Worm (Caenorhabditis elegans) whole organism, young adult: ENCODE data around the gene F37A4.4.

ENCODE experiments used
- B0019.2 ChIP-seq: fragments of 200-800 bp; sonication (Bioruptor generic); conservative IDR thresholded peaks from 2 replicates; pipeline ENCODE4 v1.3.6; 2022; ENCODE audit warnings: missing genetic modification reagents, missing genetic modification characterization, missing compliant biosample characterization
- B0336.3 ChIP-seq: fragments of 200-800 bp; sonication (Bioruptor generic); IDR thresholded peaks from 2 replicates; pipeline ENCODE4 v1.3.6; 2022; ENCODE audit warnings: missing genetic modification characterization, missing compliant biosample characterization
- C17E4.6 ChIP-seq: fragments of 200-800 bp; sonication (Bioruptor generic); IDR thresholded peaks from 2 replicates; pipeline ENCODE4 v1.3.6; 2022; ENCODE audit warnings: missing genetic modification reagents, missing genetic modification characterization, missing compliant biosample characterization
- F49E8.2 ChIP-seq: sonication (generic microtip); optimal IDR thresholded peaks from 3 replicates; lab custom pipeline; 2017; ENCODE audit warnings: missing genetic modification characterization, mild to moderate bottlenecking, missing compliant biosample characterization, antibody characterized with exemption, moderate library complexity; ENCODE audit not compliant: insufficient read depth
- F52B5.7 ChIP-seq: sonication (generic microtip); optimal IDR thresholded peaks from 2 replicates; lab custom pipeline; 2016; ENCODE audit warnings: mild to moderate bottlenecking, missing genetic modification characterization, missing compliant biosample characterization
- F57A8.1 ChIP-seq: fragments of 200-800 bp; sonication (Bioruptor generic); optimal IDR thresholded peaks from 2 replicates; lab custom pipeline; 2018; ENCODE audit warnings: mild to moderate bottlenecking, missing genetic modification characterization, moderate library complexity, missing compliant biosample characterization
- T26A5.8 ChIP-seq: sonication (generic microtip); optimal IDR thresholded peaks from 2 replicates; lab custom pipeline; 2016; ENCODE audit warnings: missing genetic modification characterization, missing compliant biosample characterization
- Y67H2A.10 ChIP-seq: fragments of 200-800 bp; sonication (Bioruptor generic); conservative IDR thresholded peaks from 2 replicates; pipeline ENCODE4 v1.3.6; 2022; ENCODE audit warnings: missing genetic modification reagents, missing genetic modification characterization, missing compliant biosample characterization
- athp-1 ChIP-seq: sonication (generic microtip); optimal IDR thresholded peaks from 2 replicates; lab custom pipeline; 2017; ENCODE audit warnings: mild to moderate bottlenecking, missing genetic modification characterization, missing compliant biosample characterization
- dpl-1 ChIP-seq: fragments of 150-350 bp; optimal IDR thresholded peaks from 2 replicates; lab custom pipeline; 2014; ENCODE audit warnings: missing biosample characterization, missing genetic modification reagents, missing genetic modification characterization
- hmg-20 ChIP-seq: fragments of 200-800 bp; sonication (Bioruptor generic); IDR thresholded peaks from 2 replicates; pipeline ENCODE4 v1.3.6; 2022; ENCODE audit warnings: missing genetic modification reagents, missing genetic modification characterization, missing compliant biosample characterization
- lsl-1 ChIP-seq: fragments of 200-800 bp; sonication (Bioruptor generic); optimal IDR thresholded peaks from 2 replicates; lab custom pipeline; 2018; ENCODE audit warnings: mild to moderate bottlenecking, missing genetic modification characterization, moderate library complexity, missing compliant biosample characterization
- nhr-90 ChIP-seq: sonication (generic microtip); optimal IDR thresholded peaks from 2 replicates; lab custom pipeline; 2016; ENCODE audit warnings: missing genotype, mild to moderate bottlenecking, missing genetic modification characterization, missing compliant biosample characterization

ce11 chrIII:6680963-6681362, 32.4 kb upstream of the F37A4.4 start:
- TF ChIP-seq C17E4.6 (GFP tag; lab: Robert Waterston, UW) (no peak), F49E8.2 (no peak), Y67H2A.10 (GFP tag; lab: Robert Waterston, UW) (no peak), B0336.3 (no peak), nhr-90 (tag; lab: Kevin White, UChicago) (no peak), F57A8.1 (no peak), B0019.2 (GFP tag; lab: Robert Waterston, UW) (no peak), F52B5.7 (tag; lab: Kevin White, UChicago) (no peak), lsl-1 (GFP tag; lab: Kevin White, UChicago) (no peak), T26A5.8 (tag; lab: Kevin White, UChicago) (no peak), athp-1 (tag; lab: Kevin White, UChicago) (no peak), dpl-1 (no peak), hmg-20 (GFP tag; lab: Robert Waterston, UW) (no peak)
